Worm (Caenorhabditis elegans): Measurements from ENCODE around the gene F02H6.7.

F02H6.7 gene

DNA sequence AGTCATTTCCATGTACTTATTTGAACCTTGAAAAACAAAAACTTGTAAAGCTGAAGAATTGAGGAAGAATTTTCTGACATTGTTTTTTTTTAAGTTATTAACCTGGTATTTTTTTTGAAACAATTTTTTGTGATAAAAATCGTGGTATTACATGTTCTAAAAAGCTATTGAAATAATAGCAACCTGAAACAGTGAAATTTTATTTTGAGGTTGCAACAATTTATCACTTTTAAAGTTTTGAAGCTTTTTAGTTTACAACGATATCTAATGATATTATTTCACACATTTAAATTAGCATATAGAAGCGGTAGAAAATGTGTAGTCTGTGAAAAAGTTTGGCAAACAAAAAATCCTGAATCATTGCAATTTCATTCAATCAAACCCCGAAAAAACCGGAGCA lies 29.6 kb upstream of the F02H6.7 start:
- TF ChIP-seq ref-2 (tag; optimal IDR thresholded peaks at IDR 0.05) (no peak), ceh-45 (GFP tag; IDR thresholded peaks at IDR 0.05) (no peak), C08G9.2 (tag; optimal IDR thresholded peaks at IDR 0.05) (no peak), ceh-48 (tag; optimal IDR thresholded peaks at IDR 0.05) (no peak), ceh-34 (tag; optimal IDR thresholded peaks at IDR 0.05) (no peak), sox-2 (GFP tag; IDR thresholded peaks at IDR 0.05) (no peak), unc-3 (GFP tag; conservative IDR thresholded peaks at IDR 0.05) (no peak), unc-3 (tag; optimal IDR thresholded peaks at IDR 0.05) (no peak), unc-42 (tag; optimal IDR thresholded peaks at IDR 0.05) (no peak), hlh-13 (GFP tag; optimal IDR thresholded peaks at IDR 0.05) (no peak), nfya-1 (tag; optimal IDR thresholded peaks at IDR 0.05) (no peak), eyg-1 (tag; optimal IDR thresholded peaks at IDR 0.05) (no peak), tbx-2 (tag; optimal IDR thresholded peaks at IDR 0.05) (no peak), fkh-6 (tag; optimal IDR thresholded peaks at IDR 0.05) (no peak), ceh-9 (tag; optimal IDR thresholded peaks at IDR 0.05) (no peak), fkh-10 (GFP tag; optimal IDR thresholded peaks at IDR 0.05) (no peak), mec-3 (tag; optimal IDR thresholded peaks at IDR 0.05; ENCODE audit: borderline replicate concordance) (no peak), pha-2 (tag; optimal IDR thresholded peaks at IDR 0.05) (no peak), zip-5 (tag; optimal IDR thresholded peaks at IDR 0.05) (no peak), sdc-2 (tag; optimal IDR thresholded peaks at IDR 0.05) (no peak)

DNA sequence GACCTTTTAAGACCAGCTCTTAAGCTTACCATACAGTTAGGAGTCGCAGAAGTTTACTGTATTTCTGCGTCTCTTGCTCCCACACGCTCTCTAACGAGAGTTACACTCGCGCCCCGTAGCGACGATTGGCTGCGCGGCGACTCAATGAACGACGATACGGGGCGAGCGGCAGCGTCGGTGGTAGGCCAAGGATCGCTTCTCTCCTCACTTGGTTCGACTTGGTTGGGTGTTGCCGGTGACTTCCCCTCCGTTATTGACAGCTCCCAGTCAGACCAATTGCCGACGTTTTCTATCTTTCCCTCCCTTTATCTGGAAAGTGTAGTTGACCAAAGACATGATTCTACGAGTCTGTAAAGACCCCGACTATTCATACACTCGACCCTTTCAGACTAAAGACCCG lies 27.6 kb upstream of the F02H6.7 start:
- no peak for TF ChIP-seq F13H6.1 (tag; optimal IDR thresholded peaks at IDR 0.05)
- no peak for TF ChIP-seq ceh-22 (tag; optimal IDR thresholded peaks at IDR 0.05)
- no peak for TF ChIP-seq nhr-232 (tag; optimal IDR thresholded peaks at IDR 0.05)
- TF ChIP-seq ceh-2 (tag; optimal IDR thresholded peaks at IDR 0.05), result no peak
- no peak for TF ChIP-seq ceh-45 (GFP tag; IDR thresholded peaks at IDR 0.05)
- no peak for TF ChIP-seq ceh-24 (tag; optimal IDR thresholded peaks at IDR 0.05)
- no peak for TF ChIP-seq nfya-1 (tag; optimal IDR thresholded peaks at IDR 0.05)
- TF ChIP-seq fax-1 (tag; optimal IDR thresholded peaks at IDR 0.05), result no peak
- TF ChIP-seq sox-4 (tag; optimal IDR thresholded peaks at IDR 0.05), result no peak
- no peak for TF ChIP-seq C38D4.7 (GFP tag; optimal IDR thresholded peaks at IDR 0.05)
- TF ChIP-seq unc-55 (GFP tag; optimal IDR thresholded peaks at IDR 0.05), result no peak
- TF ChIP-seq che-1 (tag; optimal IDR thresholded peaks at IDR 0.05), result no peak
- no peak for TF ChIP-seq mec-3 (tag; optimal IDR thresholded peaks at IDR 0.05; ENCODE audit: borderline replicate concordance)
- no peak for TF ChIP-seq pax-1 (tag; optimal IDR thresholded peaks at IDR 0.05)
- no peak for TF ChIP-seq ahr-1 (tag; optimal IDR thresholded peaks at IDR 0.05)
- no peak for TF ChIP-seq ceh-34 (tag; optimal IDR thresholded peaks at IDR 0.05)
- no peak for TF ChIP-seq ceh-31 (tag; optimal IDR thresholded peaks at IDR 0.05)

DNA sequence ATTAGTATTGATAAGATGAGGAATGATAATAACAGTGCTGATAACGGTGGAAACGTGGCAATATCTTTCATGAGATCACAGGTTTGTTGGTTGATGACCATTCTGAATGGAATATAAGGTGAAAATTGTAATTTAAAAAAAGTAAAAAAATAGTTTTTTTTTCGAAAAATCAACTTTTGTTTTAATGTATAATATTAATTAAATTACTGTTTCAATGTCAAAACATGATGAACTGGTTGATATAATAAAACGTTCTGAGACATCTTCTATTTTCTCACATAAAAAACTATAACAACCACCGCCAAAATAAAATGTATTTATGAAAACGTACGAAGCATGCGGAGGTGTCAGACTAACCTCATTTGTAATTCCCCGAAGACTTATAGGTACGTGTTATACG lies 22.1 kb upstream of the F02H6.7 start, which contains the start of gene srab-24:
Gene srab-24 (minus strand): TSS at position 101 of the 400 bp plus-strand sequence.
- TF ChIP-seq elt-2 (tag; optimal IDR thresholded peaks at IDR 0.05), result peak; percentile 36
- no peak for TF ChIP-seq che-1 (tag; optimal IDR thresholded peaks at IDR 0.05)

DNA sequence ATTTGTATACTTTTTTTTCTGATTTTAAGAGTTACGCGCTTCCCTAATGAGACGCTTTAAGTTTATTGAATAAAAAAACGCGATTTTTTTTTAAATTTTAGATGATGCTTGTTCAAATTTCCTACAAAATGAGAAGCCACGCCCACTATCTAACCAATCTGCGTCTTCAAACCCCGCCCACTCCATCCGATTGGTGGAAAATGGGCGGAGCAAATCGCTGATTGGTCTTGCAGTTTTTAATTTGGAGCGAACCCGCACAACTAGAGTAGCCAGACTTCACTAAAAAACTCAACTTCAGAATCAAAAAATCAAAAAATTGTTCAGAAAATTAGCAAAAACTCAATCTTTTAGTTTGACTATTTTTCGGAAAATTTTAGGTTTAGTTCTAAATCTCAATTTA lies 21.5 kb upstream of the F02H6.7 start:
- TF ChIP-seq ceh-45 (GFP tag; IDR thresholded peaks at IDR 0.05) (no peak), nfya-1 (tag; optimal IDR thresholded peaks at IDR 0.05) (peak; percentile 90)

DNA sequence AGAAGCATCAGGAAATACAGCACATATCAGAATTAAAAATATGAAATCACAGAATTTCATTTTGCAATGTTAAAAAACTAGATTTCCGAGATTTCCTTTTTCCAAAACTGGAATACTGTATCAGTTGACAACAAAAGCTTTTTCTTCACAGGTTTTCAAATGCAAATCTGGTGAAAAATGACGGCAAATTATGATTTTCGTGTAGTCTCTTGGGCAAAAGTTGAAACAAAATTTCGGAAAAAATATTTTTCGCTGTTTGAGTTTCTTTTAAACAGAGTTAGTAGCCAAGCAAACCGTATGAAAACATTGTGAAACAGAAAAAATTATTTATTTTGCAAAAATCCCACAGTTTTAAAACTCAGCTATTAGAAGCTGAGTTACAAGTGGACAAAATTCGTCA lies 16.4 kb upstream of the F02H6.7 start, which contains the start of gene Y64G10A.2:
Gene Y64G10A.2 (minus strand): TSS at position 101 of the 400 bp plus-strand sequence.
- no peak for TF ChIP-seq rnt-1 (tag; optimal IDR thresholded peaks at IDR 0.05)
